Worm (Caenorhabditis elegans): ENCODE data around the gene cpz-2.

The cpz-2 gene

DNA sequence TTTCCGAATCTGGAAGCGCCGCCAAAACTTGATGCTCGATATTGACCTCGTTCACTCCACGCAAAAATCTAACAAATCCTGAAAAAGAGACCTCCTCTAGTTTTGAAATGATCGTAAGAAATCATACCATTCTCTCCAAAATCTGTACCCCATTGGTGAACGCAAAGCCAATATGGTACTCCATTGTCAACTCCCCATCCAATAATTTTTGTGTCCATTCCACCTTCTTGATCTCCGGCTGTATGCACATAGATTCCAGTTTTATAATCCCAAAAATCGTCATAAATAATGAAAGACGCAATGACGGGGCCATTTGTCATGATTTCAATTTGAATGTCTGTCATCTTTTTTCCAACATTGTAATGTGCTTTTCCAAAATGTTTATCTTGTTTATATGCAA, 24.8 kb upstream of the cpz-2 start:
- TF ChIP-seq gmeb-1 (tag; optimal IDR thresholded peaks at IDR 0.05) (no peak), R02D3.7 (tag; optimal IDR thresholded peaks at IDR 0.05) (no peak), nhr-25 (tag; optimal IDR thresholded peaks at IDR 0.05) (no peak), nhr-77 (tag; optimal IDR thresholded peaks at IDR 0.05) (no peak), dmd-4 (tag; optimal IDR thresholded peaks at IDR 0.05) (no peak), unc-39 (tag; optimal IDR thresholded peaks at IDR 0.05) (no peak), lin-39 (tag; optimal IDR thresholded peaks at IDR 0.05) (no peak), peb-1 (tag; optimal IDR thresholded peaks at IDR 0.05) (no peak), aly-2 (tag; optimal IDR thresholded peaks at IDR 0.05) (no peak), nhr-129 (tag; optimal IDR thresholded peaks at IDR 0.05) (no peak), ceh-16 (tag; optimal IDR thresholded peaks at IDR 0.05) (no peak), sem-4 (tag; optimal IDR thresholded peaks at IDR 0.05) (no peak), snpc-4 (tag; optimal IDR thresholded peaks at IDR 0.05) (no peak), ama-1 (optimal IDR thresholded peaks at IDR 0.05) (no peak), Y55F3AM.14 (GFP tag; optimal IDR thresholded peaks at IDR 0.05) (no peak), ZK546.5 (tag; optimal IDR thresholded peaks at IDR 0.05) (no peak), ceh-82 (tag; optimal IDR thresholded peaks at IDR 0.05) (no peak), mab-5 (tag; optimal IDR thresholded peaks at IDR 0.05) (no peak), crh-2 (tag; optimal IDR thresholded peaks at IDR 0.05) (no peak), nhr-6 (tag; optimal IDR thresholded peaks at IDR 0.05) (no peak)

DNA sequence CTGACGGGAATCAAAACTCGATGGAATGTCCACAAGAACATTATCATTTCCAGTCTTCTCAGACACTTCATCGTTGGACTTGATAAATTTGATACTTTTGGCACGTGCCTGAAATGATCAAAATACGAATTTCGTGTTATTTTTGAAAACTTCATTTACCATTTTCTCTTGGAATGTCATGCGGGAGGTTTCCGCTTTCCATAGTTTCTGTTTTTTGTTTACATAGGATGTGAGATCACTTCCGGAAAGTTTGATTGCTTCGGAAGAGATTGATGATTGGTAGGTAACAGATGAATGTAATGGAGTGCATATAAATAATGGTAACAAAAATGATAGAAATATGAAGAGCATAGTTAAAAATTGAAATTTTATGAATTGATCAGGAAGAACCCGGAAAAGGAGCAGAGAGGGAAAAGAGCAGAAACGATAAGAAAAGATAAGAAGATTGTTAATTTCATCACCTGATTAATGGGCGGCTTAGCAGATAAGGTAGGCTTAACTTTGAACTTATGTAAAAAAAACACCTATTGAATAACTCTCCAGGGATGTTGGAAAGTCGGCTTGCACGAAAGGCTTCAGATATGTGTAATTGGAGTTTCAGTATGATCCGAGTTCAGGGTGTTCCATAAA, 23.2 kb upstream of the cpz-2 start, which contains the start of gene F32H5.1:
F32H5.1 (minus strand) TSS at position 386 of the 630 bp plus-strand sequence.
- TF ChIP-seq unc-39 (tag; optimal IDR thresholded peaks at IDR 0.05) (no peak), skn-1 (tag; optimal IDR thresholded peaks at IDR 0.05) (no peak), fos-1 (tag; optimal IDR thresholded peaks at IDR 0.05) (peak; percentile 54), lsy-2 (tag; optimal IDR thresholded peaks at IDR 0.05) (no peak), ceh-16 (tag; optimal IDR thresholded peaks at IDR 0.05) (no peak), lin-13 (GFP tag; optimal IDR thresholded peaks at IDR 0.05) (no peak), peb-1 (tag; optimal IDR thresholded peaks at IDR 0.05) (no peak), sma-9 (GFP tag; optimal IDR thresholded peaks at IDR 0.05) (peak; percentile 43), sma-9 (tag; optimal IDR thresholded peaks at IDR 0.05) (no peak), ama-1 (optimal IDR thresholded peaks at IDR 0.05) (no peak), sma-3 (GFP tag; optimal IDR thresholded peaks at IDR 0.05) (no peak), crh-2 (tag; optimal IDR thresholded peaks at IDR 0.05) (peak; percentile 13), gmeb-1 (tag; optimal IDR thresholded peaks at IDR 0.05) (no peak), mdl-1 (tag; optimal IDR thresholded peaks at IDR 0.05) (no peak), nhr-129 (tag; optimal IDR thresholded peaks at IDR 0.05) (peak; percentile 63), mbf-1 (tag; optimal IDR thresholded peaks at IDR 0.05) (no peak), blmp-1 (tag; optimal IDR thresholded peaks at IDR 0.05; ENCODE audit: insufficient read depth) (peak; percentile 19)

DNA sequence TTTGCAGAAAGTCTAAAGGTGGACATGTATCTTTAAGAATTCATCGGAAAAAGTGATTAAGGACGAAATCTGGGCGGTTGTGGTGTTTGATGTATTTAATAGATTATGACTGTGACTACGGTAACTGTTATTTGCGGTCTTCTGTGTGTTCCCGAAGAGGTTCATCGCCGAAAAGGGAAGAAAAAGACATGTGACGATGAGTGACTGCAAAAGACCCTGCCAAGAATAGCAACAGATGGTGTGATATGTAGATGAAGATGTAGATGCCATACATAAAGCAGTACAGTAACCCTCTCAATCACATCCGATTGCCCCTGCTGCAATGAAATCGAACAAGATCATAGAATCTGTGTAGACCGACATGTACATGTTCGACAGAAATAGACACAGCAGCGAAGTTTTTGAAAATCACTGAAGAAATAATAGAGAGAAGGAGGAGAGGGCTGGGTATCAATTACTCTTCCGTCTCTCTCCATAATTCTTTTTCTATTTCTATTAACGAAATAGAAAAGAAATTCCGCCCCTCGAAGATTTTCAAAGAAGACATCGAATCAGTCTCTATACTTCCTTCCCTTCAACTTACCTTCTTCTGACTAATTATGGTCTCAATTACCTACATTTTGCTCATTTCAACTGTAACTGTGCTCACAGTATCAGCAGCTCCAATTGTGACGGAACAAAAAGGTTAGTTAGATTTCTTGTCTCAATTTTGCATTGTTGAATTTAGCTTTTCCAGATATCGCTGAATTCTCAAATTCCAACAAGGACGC, 22.0 kb upstream of the cpz-2 start, which contains the start of gene F32H5.3:
F32H5.3 (plus strand) TSS at position 513 of the 770 bp plus-strand sequence.
- TF ChIP-seq Y55F3AM.14 (GFP tag; optimal IDR thresholded peaks at IDR 0.05), result no peak
- peak; percentile 30 for TF ChIP-seq sma-3 (GFP tag; optimal IDR thresholded peaks at IDR 0.05)
- TF ChIP-seq R02D3.7 (tag; optimal IDR thresholded peaks at IDR 0.05), result no peak
- TF ChIP-seq lsy-2 (tag; optimal IDR thresholded peaks at IDR 0.05), result peak in 1 of 2 experiments; percentile 47
- TF ChIP-seq alr-1 (tag; optimal IDR thresholded peaks at IDR 0.05), result no peak
- TF ChIP-seq aly-2 (tag; optimal IDR thresholded peaks at IDR 0.05), result no peak
- no peak for TF ChIP-seq nhr-6 (tag; optimal IDR thresholded peaks at IDR 0.05)
- no peak for TF ChIP-seq lin-39 (tag; optimal IDR thresholded peaks at IDR 0.05)
- TF ChIP-seq nhr-21 (tag; optimal IDR thresholded peaks at IDR 0.05), result peak; percentile 44
- TF ChIP-seq nhr-25 (tag; optimal IDR thresholded peaks at IDR 0.05), result peak; percentile 44
- TF ChIP-seq ama-1 (optimal IDR thresholded peaks at IDR 0.05), result peak; percentile 30
- TF ChIP-seq blmp-1 (tag; optimal IDR thresholded peaks at IDR 0.05; ENCODE audit: insufficient read depth), result peak; percentile 12
- TF ChIP-seq elt-1 (tag; optimal IDR thresholded peaks at IDR 0.05), result no peak
- peak; percentile 23 for TF ChIP-seq sma-9 (GFP tag; optimal IDR thresholded peaks at IDR 0.05)
- no peak for TF ChIP-seq sma-9 (tag; optimal IDR thresholded peaks at IDR 0.05)

ce11 chrV:13360254-13360653, 20.7 kb upstream of the cpz-2 start, which contains the start of gene F32H5.4:
TSS of gene F32H5.4 (plus strand) at chrV:13360554.
- TF ChIP-seq nhr-12 (tag; optimal IDR thresholded peaks at IDR 0.05) (no peak), aly-2 (tag; optimal IDR thresholded peaks at IDR 0.05) (no peak), F13H6.1 (tag; optimal IDR thresholded peaks at IDR 0.05) (no peak), lin-13 (GFP tag; optimal IDR thresholded peaks at IDR 0.05) (no peak), lin-11 (tag; optimal IDR thresholded peaks at IDR 0.05) (no peak), mbf-1 (tag; optimal IDR thresholded peaks at IDR 0.05) (no peak), ceh-16 (tag; optimal IDR thresholded peaks at IDR 0.05) (no peak), lsy-2 (tag; optimal IDR thresholded peaks at IDR 0.05) (no peak), snpc-4 (tag; optimal IDR thresholded peaks at IDR 0.05) (no peak), lin-39 (tag; optimal IDR thresholded peaks at IDR 0.05) (no peak), blmp-1 (tag; optimal IDR thresholded peaks at IDR 0.05; ENCODE audit: insufficient read depth) (no peak), egl-27 (tag; optimal IDR thresholded peaks at IDR 0.05) (no peak)

All from whole organism, L2 larva.